Fruit fly (Drosophila melanogaster) whole organism, embryonic: ENCODE results near the gene Faa.

Experiments
- ATbp ChIP-seq: fragments of 200-800 bp; sonication (Bioruptor generic); optimal IDR thresholded peaks from 2 replicates; lab custom pipeline; 2017; ENCODE audit warnings: missing biosample characterization, mild to moderate bottlenecking, missing genetic modification characterization, missing genetic modification reagents
- Atf-2 ChIP-seq: fragments of 200-800 bp; sonication (Bioruptor generic); optimal IDR thresholded peaks from 2 replicates; lab custom pipeline; 2016; ENCODE audit warnings: missing biosample characterization, missing genetic modification characterization
- Bgb ChIP-seq: fragments of 200-800 bp; sonication (Bioruptor generic); IDR thresholded peaks from 2 replicates; pipeline ENCODE4 v1.3.6; 2022; ENCODE audit warnings: missing biosample characterization, missing genetic modification characterization; ENCODE audit not compliant: partially characterized antibody
- CG1024 ChIP-seq: fragments of 200-800 bp; sonication (Bioruptor generic); IDR thresholded peaks from 2 replicates; pipeline ENCODE4 v1.3.6; 2022; ENCODE audit warnings: missing biosample characterization, missing genetic modification characterization
- CG10267 ChIP-seq: fragments of 200-800 bp; sonication (Bioruptor generic); optimal IDR thresholded peaks from 2 replicates; lab custom pipeline; 2018; ENCODE audit warnings: missing biosample characterization, mild to moderate bottlenecking, missing genetic modification characterization, moderate library complexity
- CG13624 ChIP-seq: fragments of 200-800 bp; sonication (Bioruptor generic); optimal IDR thresholded peaks from 2 replicates; lab custom pipeline; 2016; ENCODE audit warnings: missing biosample characterization, missing genetic modification characterization
- CG15514 ChIP-seq: fragments of 200-800 bp; sonication (Bioruptor generic); optimal IDR thresholded peaks from 3 replicates; lab custom pipeline; 2017; ENCODE audit warnings: missing biosample characterization, missing genetic modification characterization, mild to moderate bottlenecking, moderate library complexity, missing genetic modification reagents
- CG16779 ChIP-seq: fragments of 200-800 bp; sonication (Bioruptor generic); IDR thresholded peaks from 2 replicates; pipeline ENCODE4 v1.3.6; 2022; ENCODE audit warnings: missing biosample characterization, missing genetic modification characterization
- CG17361 ChIP-seq: fragments of 200-800 bp; sonication (Bioruptor generic); IDR thresholded peaks from 3 replicates; pipeline ENCODE4 v1.3.6; 2022; ENCODE audit warnings: missing biosample characterization, missing genetic modification characterization
- CG17802 ChIP-seq: fragments of 200-800 bp; sonication (Bioruptor generic); optimal IDR thresholded peaks from 2 replicates; lab custom pipeline; 2018; ENCODE audit warnings: missing biosample characterization, mild to moderate bottlenecking, missing genetic modification characterization, moderate library complexity
- CG1792 ChIP-seq: fragments of 200-800 bp; sonication (Bioruptor generic); optimal IDR thresholded peaks from 2 replicates; lab custom pipeline; 2016; ENCODE audit warnings: missing biosample characterization, missing genetic modification characterization
- CG2712 ChIP-seq: fragments of 200-800 bp; optimal IDR thresholded peaks from 3 replicates; lab custom pipeline; 2019; ENCODE audit warnings: missing biosample characterization, mild to moderate bottlenecking, missing genetic modification characterization, moderate library complexity
- CG30403 ChIP-seq: fragments of 200-800 bp; sonication (Bioruptor generic); optimal IDR thresholded peaks from 3 replicates; lab custom pipeline; 2016; ENCODE audit warnings: missing biosample characterization, missing genetic modification characterization
- CG31388 ChIP-seq: fragments of 200-800 bp; sonication (Bioruptor generic); optimal IDR thresholded peaks from 2 replicates; lab custom pipeline; 2016; ENCODE audit warnings: missing biosample characterization, missing genetic modification characterization
- CG3163 ChIP-seq: fragments of 200-800 bp; sonication (Bioruptor generic); optimal IDR thresholded peaks from 3 replicates; lab custom pipeline; 2016; ENCODE audit warnings: missing biosample characterization, missing genetic modification characterization
- CG3726 ChIP-seq: fragments of 200-800 bp; sonication (Bioruptor generic); IDR thresholded peaks from 3 replicates; pipeline ENCODE4, ENCODE4 v1.3.6; 2022; ENCODE audit warnings: missing biosample characterization, missing genetic modification characterization
- CG6254 ChIP-seq: fragments of 200-800 bp; sonication (Bioruptor generic); optimal IDR thresholded peaks from 3 replicates; lab custom pipeline; 2017; ENCODE audit warnings: mild to moderate bottlenecking, missing biosample characterization, missing genetic modification reagents, missing genetic modification characterization
- CG7271 ChIP-seq: fragments of 200-800 bp; sonication (Bioruptor generic); optimal IDR thresholded peaks from 2 replicates; lab custom pipeline; 2018; ENCODE audit warnings: missing biosample characterization, mild to moderate bottlenecking, missing genetic modification characterization, moderate library complexity
- Chrac-16 ChIP-seq: fragments of 200-800 bp; sonication (Bioruptor generic); optimal IDR thresholded peaks from 3 replicates; lab custom pipeline; 2016; ENCODE audit warnings: missing biosample characterization, missing genetic modification characterization
- CkIIα-i1 ChIP-seq: fragments of 200-800 bp; sonication (Bioruptor generic); IDR thresholded peaks from 2 replicates; pipeline ENCODE4 v1.3.6; 2022; ENCODE audit warnings: missing biosample characterization, missing genetic modification characterization
- CrebB ChIP-seq: fragments of 200-800 bp; sonication (Bioruptor generic); optimal IDR thresholded peaks from 3 replicates; lab custom pipeline; 2018; ENCODE audit warnings: missing biosample characterization, mild to moderate bottlenecking, missing genetic modification characterization
- Dek ChIP-seq: fragments of 200-800 bp; sonication (Bioruptor generic); optimal IDR thresholded peaks from 3 replicates; lab custom pipeline; 2019; ENCODE audit warnings: missing biosample characterization, mild to moderate bottlenecking, missing genetic modification characterization, moderate library complexity
- Dip2 ChIP-seq: fragments of 200-800 bp; sonication (Bioruptor generic); IDR thresholded peaks from 2 replicates; pipeline ENCODE4 v1.3.6; 2022; ENCODE audit warnings: missing biosample characterization, missing genetic modification characterization
- HmgD ChIP-seq: fragments of 200-800 bp; sonication (Bioruptor generic); optimal IDR thresholded peaks from 3 replicates; lab custom pipeline; 2016; ENCODE audit warnings: missing biosample characterization, missing genetic modification characterization
- MBD-R2 ChIP-seq: fragments of 200-800 bp; sonication (Bioruptor generic); IDR thresholded peaks from 2 replicates; pipeline ENCODE4 v1.3.6; 2022; ENCODE audit warnings: missing biosample characterization, missing genetic modification characterization
- Xrp1 ChIP-seq: fragments of 200-800 bp; sonication (Bioruptor generic); IDR thresholded peaks from 2 replicates; pipeline ENCODE4 v1.3.6; 2022; ENCODE audit warnings: missing biosample characterization, missing genetic modification characterization
- ac ChIP-seq: fragments of 200-800 bp; sonication (Bioruptor generic); optimal IDR thresholded peaks from 3 replicates; lab custom pipeline; 2017; ENCODE audit warnings: missing biosample characterization, mild to moderate bottlenecking, missing genetic modification characterization
- ase ChIP-seq: fragments of 200-800 bp; sonication (Bioruptor generic); IDR thresholded peaks from 3 replicates; pipeline ENCODE4 v1.3.6; 2022; ENCODE audit warnings: missing biosample characterization, missing genetic modification characterization
- cad ChIP-seq: fragments of >200 bp; optimal IDR thresholded peaks from 2 replicates; lab custom pipeline; 2017; ENCODE audit warnings: missing biosample characterization, missing genetic modification characterization
- crp ChIP-seq, 2 experiments: fragments of 200-800 bp; sonication (Bioruptor generic); optimal IDR thresholded peaks; 2 replicates in 1 of 2; 3 replicates in 1 of 2; lab custom pipeline; 2017; ENCODE audit warnings: missing biosample characterization in 2 of 2, missing genetic modification characterization in 2 of 2, mild to moderate bottlenecking in 1 of 2, moderate library complexity in 1 of 2
- ftz-f1 ChIP-seq: fragments of 200-800 bp; sonication (Bioruptor generic); optimal IDR thresholded peaks from 2 replicates; lab custom pipeline; 2016; ENCODE audit warnings: missing biosample characterization, missing genetic modification characterization
- gfzf ChIP-seq: fragments of 200-800 bp; sonication (Bioruptor generic); optimal IDR thresholded peaks from 2 replicates; lab custom pipeline; 2016; ENCODE audit warnings: missing biosample characterization, mild to moderate bottlenecking, missing genetic modification characterization, moderate library complexity
- gro ChIP-seq: fragments of 200-800 bp; sonication (Bioruptor generic); optimal IDR thresholded peaks from 2 replicates; lab custom pipeline; 2016; ENCODE audit warnings: missing biosample characterization, missing genetic modification characterization
- gsb ChIP-seq: fragments of 200-800 bp; sonication (Bioruptor generic); IDR thresholded peaks from 2 replicates; pipeline ENCODE4 v1.3.6; 2022; ENCODE audit warnings: missing biosample characterization, missing genetic modification characterization
- lab ChIP-seq: fragments of 200-800 bp; sonication (Bioruptor generic); optimal IDR thresholded peaks from 3 replicates; lab custom pipeline; 2017; ENCODE audit warnings: missing biosample characterization, missing genetic modification characterization, mild to moderate bottlenecking, moderate library complexity, missing genetic modification reagents
- lov ChIP-seq, 2 experiments: fragments of 200-800 bp in 1 of 2; fragments of >200 bp in 1 of 2; sonication (Bioruptor generic) in 1 of 2; IDR thresholded peaks in 1 of 2; optimal IDR thresholded peaks in 1 of 2; 2 replicates in 1 of 2; 3 replicates in 1 of 2; pipeline versions ENCODE4 v1.3.6 to Lab custom; 2017 to 2022; ENCODE audit warnings: missing biosample characterization in 1 of 2, missing genetic modification characterization in 1 of 2
- nau ChIP-seq: fragments of 200-800 bp; sonication (Bioruptor generic); optimal IDR thresholded peaks from 3 replicates; lab custom pipeline; 2017; ENCODE audit warnings: missing biosample characterization, mild to moderate bottlenecking, missing genetic modification characterization, missing genetic modification reagents
- pan ChIP-seq, 4 experiments: fragments of >200 bp in 3 of 4; fragments of 200-800 bp in 1 of 4; sonication (Bioruptor generic) in 1 of 4; optimal IDR thresholded peaks in 3 of 4; IDR thresholded peaks in 1 of 4; 2 replicates each; pipeline versions ENCODE4 v1.3.6 to Lab custom; 2017 to 2022; ENCODE audit warnings: missing biosample characterization in 2 of 4, missing genetic modification characterization in 2 of 4, mixed read lengths in 1 of 4
- pnt ChIP-seq: fragments of 200-800 bp; sonication (Bioruptor generic); optimal IDR thresholded peaks from 3 replicates; lab custom pipeline; 2016; ENCODE audit warnings: missing biosample characterization, missing genetic modification characterization
- rib ChIP-seq: fragments of 200-800 bp; sonication (Bioruptor generic); IDR thresholded peaks from 2 replicates; pipeline ENCODE4 v1.3.6; 2022; ENCODE audit warnings: missing biosample characterization, missing genetic modification characterization
- ro ChIP-seq: fragments of 200-800 bp; sonication (Bioruptor generic); IDR thresholded peaks from 2 replicates; pipeline ENCODE4 v1.3.6; 2022; ENCODE audit warnings: missing biosample characterization, missing genetic modification characterization
- sna ChIP-seq: fragments of 200-800 bp; sonication (Bioruptor generic); IDR thresholded peaks from 2 replicates; pipeline ENCODE4 v1.3.6; 2022; ENCODE audit warnings: missing biosample characterization, missing genetic modification characterization; ENCODE audit not compliant: partially characterized antibody
- ttk ChIP-seq: fragments of 200-800 bp; sonication (Bioruptor generic); IDR thresholded peaks from 2 replicates; pipeline ENCODE4 v2.1.2; 2022; ENCODE audit warnings: missing biosample characterization, missing genetic modification characterization
- unpg ChIP-seq: fragments of 200-800 bp; sonication (Bioruptor generic); optimal IDR thresholded peaks from 3 replicates; lab custom pipeline; 2018; ENCODE audit warnings: missing biosample characterization, mild to moderate bottlenecking, missing genetic modification characterization, moderate library complexity
- vfl ChIP-seq: fragments of 200-800 bp; sonication (Bioruptor generic); optimal IDR thresholded peaks from 2 replicates; lab custom pipeline; 2016; ENCODE audit warnings: missing biosample characterization, missing genetic modification characterization
- yki ChIP-seq: fragments of >200 bp; optimal IDR thresholded peaks from 3 replicates; lab custom pipeline; 2018
- zf30C ChIP-seq: fragments of 200-800 bp; sonication (Bioruptor generic); optimal IDR thresholded peaks from 3 replicates; lab custom pipeline; 2018; ENCODE audit warnings: missing biosample characterization, mild to moderate bottlenecking, missing genetic modification characterization
- zfh1 ChIP-seq: fragments of 200-800 bp; sonication (Bioruptor generic); IDR thresholded peaks from 3 replicates; pipeline ENCODE4 v1.3.6; 2022; ENCODE audit warnings: missing biosample characterization, missing genetic modification characterization

Gene Faa

dm6 chr3L:4040247-4040925, 33.4 kb downstream of the Faa start, which contains the start of the genes CG11593 and Rcd5 (continued):
- TF ChIP-seq ro (GFP tag; lab: Robert Waterston, UW): no peak
- peak; percentile 86 for TF ChIP-seq MBD-R2 (GFP tag; lab: Robert Waterston, UW)
- no peak for TF ChIP-seq Atf-2 (GFP tag; lab: Kevin White, UChicago)
- TF ChIP-seq gro (GFP tag; lab: Kevin White, UChicago): no peak
- peak; percentile 66 for TF ChIP-seq ase (GFP tag; lab: Robert Waterston, UW)
- TF ChIP-seq gsb (GFP tag; lab: Robert Waterston, UW): peak; percentile 42; the same call in 1 of the 2 replicates
- TF ChIP-seq CG17361 (GFP tag; lab: Robert Waterston, UW): no peak; the same call in 2 of the 3 replicates
- peak; percentile 82; the same call in 2 of the 3 replicates for TF ChIP-seq zfh1 (GFP tag; lab: Robert Waterston, UW)
- TF ChIP-seq ftz-f1: no peak
- TF ChIP-seq unpg (GFP tag; lab: Kevin White, UChicago): no peak
- TF ChIP-seq CG31388 (GFP tag; lab: Kevin White, UChicago): peak; percentile 6
- no peak for TF ChIP-seq Dip2 (GFP tag; lab: Robert Waterston, UW)
- peak; percentile 98 for TF ChIP-seq CG10267
- peak; percentile 10 for TF ChIP-seq zf30C (GFP tag; lab: Kevin White, UChicago)
- TF ChIP-seq ATbp (GFP tag; lab: Kevin White, UChicago): no peak
- peak; percentile 77 for TF ChIP-seq lab (GFP tag; lab: Kevin White, UChicago)
- TF ChIP-seq CG7271: peak; percentile 61
- no peak for TF ChIP-seq cad (GFP tag; lab: Kevin White, UChicago)
- no peak for TF ChIP-seq CG3163 (GFP tag; lab: Kevin White, UChicago)
- no peak; the same call in 1 of the 2 replicates for TF ChIP-seq Xrp1 (GFP tag; lab: Robert Waterston, UW)
- TF ChIP-seq HmgD (GFP tag; lab: Kevin White, UChicago): no peak
- TF ChIP-seq CG16779: no peak
- TF ChIP-seq CrebB: no peak
- peak; percentile 56 for TF ChIP-seq Chrac-16 (GFP tag; lab: Kevin White, UChicago)
- no peak for TF ChIP-seq vfl (GFP tag; lab: Kevin White, UChicago)
- peak; percentile 37 for TF ChIP-seq CG17802 (tag; lab: Kevin White, UChicago)
- TF ChIP-seq crp (GFP tag; optimal IDR thresholded peaks at IDR 0.05; lab: Kevin White, UChicago): peak in 1 of 2 experiments; percentile 66
- TF ChIP-seq pnt: peak; percentile 27
- TF ChIP-seq CG13624: no peak
- TF ChIP-seq CG15514 (GFP tag; lab: Kevin White, UChicago): peak; percentile 70
- TF ChIP-seq CG6254 (GFP tag; lab: Kevin White, UChicago): peak; percentile 12
- TF ChIP-seq gfzf (GFP tag; lab: Kevin White, UChicago): peak; percentile 53
- TF ChIP-seq yki: no peak
- TF ChIP-seq Dek: no peak
- TF ChIP-seq CG1792 (GFP tag; lab: Kevin White, UChicago): no peak
- peak; percentile 55; the same call in 1 of the 3 replicates for TF ChIP-seq CG3726 (GFP tag; lab: Robert Waterston, UW)
- no peak for TF ChIP-seq CkIIα-i1 (GFP tag; lab: Robert Waterston, UW)
- 0 out of 2 replicates have a peak, but pooled peaks have one; percentile 24 for TF ChIP-seq sna
- TF ChIP-seq nau (GFP tag; lab: Kevin White, UChicago): no peak
- TF ChIP-seq CG30403 (GFP tag; lab: Kevin White, UChicago): peak; percentile 76
- TF ChIP-seq ac (GFP tag; lab: Kevin White, UChicago): no peak
- 0 out of 2 replicates have a peak, but pooled peaks have one; percentile 12 for TF ChIP-seq Bgb (GFP tag; lab: Robert Waterston, UW)
- no peak for TF ChIP-seq pan (optimal IDR thresholded peaks at IDR 0.05; lab: Kevin White, UChicago)
- peak in 1 of 2 experiments; percentile 81 for TF ChIP-seq pan (GFP tag; optimal IDR thresholded peaks at IDR 0.05 in 1 of 2, IDR thresholded peaks at IDR 0.05 in 1 of 2)
- peak; percentile 80 for TF ChIP-seq ttk (GFP tag; lab: Robert Waterston, UW)
- no peak for TF ChIP-seq CG2712
- 0 out of 2 replicates have a peak, but pooled peaks have one; percentile 31 for TF ChIP-seq rib
- TF ChIP-seq CG1024 (GFP tag; lab: Robert Waterston, UW): no peak
- no peak for TF ChIP-seq lov (optimal IDR thresholded peaks at IDR 0.05; lab: Kevin White, UChicago)
- peak; percentile 67; the same call in 1 of the 3 replicates for TF ChIP-seq lov (GFP tag; IDR thresholded peaks at IDR 0.05; lab: Robert Waterston, UW)
